Fruit fly (Drosophila melanogaster): ENCODE data around the gene CG42659.
A peak's percentile ranks its signal among the peaks of the same experiment; 100 is the strongest.

CG42659 gene

DNA sequence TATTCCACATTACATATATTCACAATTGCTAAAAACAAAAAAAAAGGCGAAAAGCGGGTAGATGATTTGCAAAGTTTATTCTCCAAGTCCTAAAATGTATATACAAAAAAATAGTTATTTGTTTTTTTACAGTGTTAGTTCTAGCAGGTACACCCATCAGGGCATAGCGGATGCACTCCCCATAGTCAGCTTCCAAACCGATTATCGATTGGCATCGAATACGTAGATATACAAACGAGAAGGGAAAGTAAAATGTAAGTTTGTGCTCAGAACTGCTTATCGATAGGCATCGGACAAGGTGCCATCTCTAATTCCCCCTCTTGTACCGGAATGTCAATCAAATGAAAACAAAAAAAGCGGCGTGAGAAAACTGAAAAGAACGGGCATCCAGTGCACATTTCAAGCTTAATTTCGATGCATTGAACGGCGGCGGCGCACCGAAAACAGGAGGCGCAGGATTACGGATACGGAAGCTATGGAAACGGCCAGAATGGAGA, 44.0 kb upstream of the CG42659 start, which contains the start of gene CG5674 (continued):
- no peak for TF ChIP-seq CG1647 (GFP tag; optimal IDR thresholded peaks at IDR 0.05)
- TF ChIP-seq CG17612 (GFP tag; IDR thresholded peaks at IDR 0.05): no peak
- TF ChIP-seq Camta (GFP tag; optimal IDR thresholded peaks at IDR 0.05): peak; percentile 67
- TF ChIP-seq fd64A (GFP tag; optimal IDR thresholded peaks at IDR 0.05): no peak
- TF ChIP-seq Dek (tag; optimal IDR thresholded peaks at IDR 0.05): no peak
- no peak for TF ChIP-seq CG33557 (GFP tag; optimal IDR thresholded peaks at IDR 0.05)
- peak; percentile 83 for TF ChIP-seq tna (GFP tag; IDR thresholded peaks at IDR 0.05; ENCODE audit: partially characterized antibody)
- peak; percentile 50 for TF ChIP-seq CG16863 (GFP tag; optimal IDR thresholded peaks at IDR 0.05)
- TF ChIP-seq pfk (GFP tag; optimal IDR thresholded peaks at IDR 0.05): no peak
- TF ChIP-seq lola (GFP tag; optimal IDR thresholded peaks at IDR 0.05): no peak
- no peak for TF ChIP-seq hkb (optimal IDR thresholded peaks at IDR 0.05)
- TF ChIP-seq hkb (GFP tag; IDR thresholded peaks at IDR 0.05): no peak; the same call in 1 of the 2 replicates
- no peak for TF ChIP-seq Dfd (GFP tag; optimal IDR thresholded peaks at IDR 0.05)
- no peak for TF ChIP-seq Sry-β (GFP tag; optimal IDR thresholded peaks at IDR 0.05)
- peak; percentile 94 for TF ChIP-seq HLH4C (GFP tag; IDR thresholded peaks at IDR 0.05; ENCODE audit: partially characterized antibody)
- no peak for TF ChIP-seq ATbp (GFP tag; optimal IDR thresholded peaks at IDR 0.05)
- TF ChIP-seq Hsf (GFP tag; optimal IDR thresholded peaks at IDR 0.05): peak; percentile 75
- peak; percentile 58 for TF ChIP-seq CG9215 (GFP tag; IDR thresholded peaks at IDR 0.05)
- TF ChIP-seq Ptx1 (GFP tag; IDR thresholded peaks at IDR 0.05): peak; percentile 69
- TF ChIP-seq CG11247 (GFP tag; IDR thresholded peaks at IDR 0.05): peak; percentile 6; the same call in 1 of the 2 replicates
- no peak for TF ChIP-seq Taf1 (GFP tag; IDR thresholded peaks at IDR 0.05)
- TF ChIP-seq Jarid2 (GFP tag; optimal IDR thresholded peaks at IDR 0.05): no peak
- peak; percentile 34 for TF ChIP-seq jumu (GFP tag; optimal IDR thresholded peaks at IDR 0.05)
- no peak for TF ChIP-seq CG18011 (GFP tag; optimal IDR thresholded peaks at IDR 0.05)
- peak; percentile 39; the same call in 1 of the 2 replicates for TF ChIP-seq CG32772 (GFP tag; IDR thresholded peaks at IDR 0.05)
- peak; percentile 13; the same call in 1 of the 2 replicates for TF ChIP-seq ttk (GFP tag; IDR thresholded peaks at IDR 0.05)
- TF ChIP-seq eve (GFP tag; optimal IDR thresholded peaks at IDR 0.05): no peak
- TF ChIP-seq Med (GFP tag): no peak
- TF ChIP-seq Oaz (GFP tag; IDR thresholded peaks at IDR 0.05): no peak
- no peak for TF ChIP-seq lilli (GFP tag; optimal IDR thresholded peaks at IDR 0.05)
- TF ChIP-seq Atf3 (GFP tag; optimal IDR thresholded peaks at IDR 0.05): peak; percentile 35
- TF ChIP-seq br (optimal IDR thresholded peaks at IDR 0.05): no peak
- TF ChIP-seq Atf6 (GFP tag; IDR thresholded peaks at IDR 0.05): peak; percentile 24; the same call in 1 of the 2 replicates
- TF ChIP-seq esg (GFP tag; conservative IDR thresholded peaks at IDR 0.05): peak; percentile 49
- TF ChIP-seq Lim3 (GFP tag; IDR thresholded peaks at IDR 0.05): no peak
- no peak for TF ChIP-seq CG31365 (tag; optimal IDR thresholded peaks at IDR 0.05)
- TF ChIP-seq dpn (GFP tag; optimal IDR thresholded peaks at IDR 0.05): peak in 1 of 2 experiments; percentile 68
- no peak for TF ChIP-seq CG7928 (GFP tag; optimal IDR thresholded peaks at IDR 0.05)
- peak; percentile 64 for TF ChIP-seq CG4617 (GFP tag; optimal IDR thresholded peaks at IDR 0.05; ENCODE audit: borderline replicate concordance)
- TF ChIP-seq Rx (GFP tag; IDR thresholded peaks at IDR 0.05): no peak
- 0 out of 2 replicates have a peak, but pooled peaks have one; percentile 5 for TF ChIP-seq stc (GFP tag; IDR thresholded peaks at IDR 0.05)
- TF ChIP-seq ind (GFP tag; optimal IDR thresholded peaks at IDR 0.05): no peak
- peak; percentile 69 for TF ChIP-seq MESR4 (GFP tag; optimal IDR thresholded peaks at IDR 0.05)
- peak; percentile 49 for TF ChIP-seq Mad (GFP tag; optimal IDR thresholded peaks at IDR 0.05)
- peak; percentile 67 for TF ChIP-seq CG9609 (GFP tag; optimal IDR thresholded peaks at IDR 0.05)
- TF ChIP-seq exex (tag; optimal IDR thresholded peaks at IDR 0.05): no peak
- TF ChIP-seq CG32532 (GFP tag; IDR thresholded peaks at IDR 0.05): peak; percentile 70
- TF ChIP-seq Deaf1 (tag; optimal IDR thresholded peaks at IDR 0.05): no peak
- TF ChIP-seq NfI (GFP tag; optimal IDR thresholded peaks at IDR 0.05): peak; percentile 33
- TF ChIP-seq Sin3A (optimal IDR thresholded peaks at IDR 0.05): peak; percentile 54
- no peak for TF ChIP-seq CG14710 (tag; optimal IDR thresholded peaks at IDR 0.05)
- TF ChIP-seq CG17186 (GFP tag; optimal IDR thresholded peaks at IDR 0.05): peak; percentile 23
